Fruit fly (Drosophila melanogaster) whole organism, embryonic: ENCODE data around the gene Rrp5.

ENCODE experiments used
- CG10267 ChIP-seq: fragments of 200-800 bp; sonication (Bioruptor generic); optimal IDR thresholded peaks from 2 replicates; lab custom pipeline; 2018; ENCODE audit warnings: missing biosample characterization, mild to moderate bottlenecking, missing genetic modification characterization, moderate library complexity
- CG3281 ChIP-seq: fragments of 200-800 bp; sonication (Bioruptor generic); optimal IDR thresholded peaks from 3 replicates; lab custom pipeline; 2017; ENCODE audit warnings: missing biosample characterization, mild to moderate bottlenecking, missing genetic modification characterization
- CG34376 ChIP-seq: fragments of 200-800 bp; sonication (Bioruptor generic); optimal IDR thresholded peaks from 2 replicates; lab custom pipeline; 2018; ENCODE audit warnings: missing biosample characterization, mild to moderate bottlenecking, missing genetic modification characterization
- CG3726 ChIP-seq: fragments of 200-800 bp; sonication (Bioruptor generic); IDR thresholded peaks from 3 replicates; pipeline ENCODE4, ENCODE4 v1.3.6; 2022; ENCODE audit warnings: missing biosample characterization, missing genetic modification characterization
- CG8290 ChIP-seq, 3 experiments: fragments of 200-800 bp; sonication (Bioruptor generic); optimal IDR thresholded peaks; 2 replicates each; lab custom pipeline; 2016 to 2019; ENCODE audit warnings: missing biosample characterization in 3 of 3, missing genetic modification characterization in 3 of 3, mild to moderate bottlenecking in 2 of 3, moderate library complexity in 1 of 3
- Mes4 ChIP-seq: fragments of 200-800 bp; sonication (Bioruptor generic); optimal IDR thresholded peaks from 2 replicates; lab custom pipeline; 2016; ENCODE audit warnings: missing biosample characterization, missing genetic modification characterization
- Optix ChIP-seq: fragments of 200-800 bp; sonication (Bioruptor generic); IDR thresholded peaks from 3 replicates; pipeline ENCODE4 v1.3.6; 2022; ENCODE audit warnings: missing biosample characterization, missing genetic modification characterization
- YL-1 ChIP-seq: fragments of 200-800 bp; sonication (Bioruptor generic); optimal IDR thresholded peaks from 3 replicates; lab custom pipeline; 2017; ENCODE audit warnings: missing biosample characterization, mild to moderate bottlenecking, missing genetic modification characterization
- aop ChIP-seq: fragments of 200-800 bp; sonication (Bioruptor generic); IDR thresholded peaks from 2 replicates; pipeline ENCODE4 v1.3.6; 2022; ENCODE audit warnings: missing biosample characterization, missing genetic modification characterization
- br ChIP-seq: fragments of >200 bp; optimal IDR thresholded peaks from 2 replicates; lab custom pipeline; 2017
- hb ChIP-seq: fragments of 200-800 bp; sonication (Bioruptor generic); IDR thresholded peaks from 3 replicates; pipeline ENCODE4 v1.3.6; 2022; ENCODE audit warnings: missing biosample characterization, missing genetic modification characterization; ENCODE audit not compliant: partially characterized antibody
- trem ChIP-seq: fragments of 200-800 bp; optimal IDR thresholded peaks from 3 replicates; lab custom pipeline; 2019; ENCODE audit warnings: missing biosample characterization, mild to moderate bottlenecking, missing genetic modification characterization, moderate library complexity

dm6 chr3R:24364880-24365604, 31.9 kb upstream of the Rrp5 start, which contains the start of the genes CG17784 and CG13613:
- TF ChIP-seq CG8290 (GFP tag; optimal IDR thresholded peaks at IDR 0.05; lab: Kevin White, UChicago) (no peak), CG8290 (tag; optimal IDR thresholded peaks at IDR 0.05; lab: Kevin White, UChicago) (no peak), br (lab: Kevin White, UChicago) (no peak), CG10267 (tag; lab: Kevin White, UChicago) (no peak), aop (GFP tag; lab: Robert Waterston, UW) (no peak), CG34376 (GFP tag; lab: Kevin White, UChicago) (no peak), Optix (GFP tag; lab: Robert Waterston, UW) (no peak), trem (tag; lab: Kevin White, UChicago) (no peak), hb (GFP tag; lab: Robert Waterston, UW) (no peak), CG3281 (GFP tag; lab: Kevin White, UChicago) (no peak), YL-1 (no peak), CG3726 (GFP tag; lab: Robert Waterston, UW) (no peak), Mes4 (GFP tag; lab: Kevin White, UChicago) (no peak)
